Fruit fly (Drosophila melanogaster): ENCODE measurements around the gene CG8813.

DNA sequence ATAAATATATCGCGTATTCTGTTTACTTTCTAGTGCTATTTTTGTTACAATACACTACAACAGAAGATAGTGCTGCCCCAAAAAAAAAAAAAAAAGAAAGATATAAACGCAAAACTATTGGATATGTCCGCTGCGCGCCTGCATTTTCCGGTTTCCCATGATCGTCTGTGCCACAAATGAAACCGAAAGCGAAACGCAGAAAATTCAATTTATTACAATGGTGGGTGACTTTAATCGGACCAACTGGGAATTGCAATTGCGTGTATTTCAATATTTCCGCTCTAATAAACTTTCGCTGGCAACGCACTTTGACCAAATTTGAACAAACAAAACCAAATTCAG, 6.9 kb upstream of the CG8813 start:
- no peak for TF ChIP-seq CG8478 (optimal IDR thresholded peaks at IDR 0.05)
- TF ChIP-seq CTCF (optimal IDR thresholded peaks at IDR 0.05) = no peak
